Fruit fly (Drosophila melanogaster) whole organism, embryonic: ENCODE results near the gene CG32855.

Experiments
- ATbp ChIP-seq: fragments of 200-800 bp; sonication (Bioruptor generic); optimal IDR thresholded peaks from 2 replicates; lab custom pipeline; 2017; ENCODE audit warnings: missing biosample characterization, mild to moderate bottlenecking, missing genetic modification characterization, missing genetic modification reagents
- CG10321 ChIP-seq: fragments of 200-800 bp; sonication (Bioruptor generic); IDR thresholded peaks from 2 replicates; pipeline ENCODE4 v1.3.6; 2022; ENCODE audit warnings: missing biosample characterization, missing genetic modification characterization
- CG10431 ChIP-seq: fragments of 200-800 bp; sonication (Bioruptor generic); optimal IDR thresholded peaks from 3 replicates; lab custom pipeline; 2018; ENCODE audit warnings: missing biosample characterization, mild to moderate bottlenecking, missing genetic modification characterization
- CG12219 ChIP-seq: fragments of 200-800 bp; sonication (Bioruptor generic); optimal IDR thresholded peaks from 3 replicates; lab custom pipeline; 2018; ENCODE audit warnings: missing biosample characterization, mild to moderate bottlenecking, missing genetic modification characterization
- CG1233 ChIP-seq: fragments of 200-800 bp; sonication (Bioruptor generic); optimal IDR thresholded peaks from 4 replicates; lab custom pipeline; 2018; ENCODE audit warnings: missing biosample characterization, mild to moderate bottlenecking, missing genetic modification characterization
- CG15269 ChIP-seq: fragments of 200-800 bp; sonication (Bioruptor generic); optimal IDR thresholded peaks from 2 replicates; lab custom pipeline; 2018; ENCODE audit warnings: missing biosample characterization, mild to moderate bottlenecking, missing genetic modification characterization, moderate library complexity
- CG1529 ChIP-seq: fragments of 200-800 bp; sonication (Bioruptor generic); optimal IDR thresholded peaks from 3 replicates; lab custom pipeline; 2018; ENCODE audit warnings: missing biosample characterization, missing genetic modification characterization
- CG1603 ChIP-seq: fragments of 200-800 bp; sonication (Bioruptor generic); optimal IDR thresholded peaks from 2 replicates; lab custom pipeline; 2019; ENCODE audit warnings: missing biosample characterization, mild to moderate bottlenecking, missing genetic modification characterization, moderate library complexity
- CG16813 ChIP-seq: fragments of 200-800 bp; sonication (Bioruptor generic); IDR thresholded peaks from 3 replicates; pipeline ENCODE4 v1.3.6; 2022; ENCODE audit warnings: missing biosample characterization, missing genetic modification characterization; ENCODE audit not compliant: partially characterized antibody
- CG17612 ChIP-seq: fragments of 200-800 bp; sonication (Bioruptor generic); IDR thresholded peaks from 2 replicates; pipeline ENCODE4 v1.3.6; 2022; ENCODE audit warnings: missing biosample characterization, missing genetic modification characterization
- CG18476 ChIP-seq: fragments of 200-800 bp; sonication (Bioruptor generic); optimal IDR thresholded peaks from 2 replicates; lab custom pipeline; 2016; ENCODE audit warnings: missing biosample characterization, mild to moderate bottlenecking, missing genetic modification characterization
- CG3995 ChIP-seq: fragments of 200-800 bp; sonication (Bioruptor generic); optimal IDR thresholded peaks from 3 replicates; lab custom pipeline; 2016; ENCODE audit warnings: missing biosample characterization, missing genetic modification characterization
- CG4854 ChIP-seq: fragments of 200-800 bp; sonication (Bioruptor generic); optimal IDR thresholded peaks from 2 replicates; lab custom pipeline; 2016; ENCODE audit warnings: missing biosample characterization, missing genetic modification characterization, inconsistent platforms
- CG5180 ChIP-seq: fragments of 200-800 bp; sonication (Bioruptor generic); optimal IDR thresholded peaks from 3 replicates; lab custom pipeline; 2017; ENCODE audit warnings: missing biosample characterization, missing genetic modification characterization, mild to moderate bottlenecking, moderate library complexity, missing genetic modification reagents
- CG7372 ChIP-seq: fragments of 200-800 bp; sonication (Bioruptor generic); IDR thresholded peaks from 2 replicates; pipeline ENCODE4 v1.3.6; 2022; ENCODE audit warnings: missing biosample characterization, missing genetic modification characterization
- D19B ChIP-seq: fragments of 200-800 bp; sonication (Bioruptor generic); optimal IDR thresholded peaks from 2 replicates; lab custom pipeline; 2017; ENCODE audit warnings: missing biosample characterization, mild to moderate bottlenecking, missing genetic modification characterization
- Dad ChIP-seq: fragments of 200-800 bp; sonication (Bioruptor generic); optimal IDR thresholded peaks from 3 replicates; lab custom pipeline; 2016; ENCODE audit warnings: missing biosample characterization, missing genetic modification characterization
- Dbx ChIP-seq: fragments of 200-800 bp; sonication (Bioruptor generic); IDR thresholded peaks from 3 replicates; pipeline ENCODE4 v1.3.6; 2022; ENCODE audit warnings: missing biosample characterization, missing genetic modification characterization
- Eip74EF ChIP-seq, 2 experiments: fragments of 200-800 bp in 1 of 2; fragments of >200 bp in 1 of 2; sonication (Bioruptor generic) in 1 of 2; optimal IDR thresholded peaks; 2 replicates each; lab custom pipeline; 2017 to 2019; ENCODE audit warnings: missing biosample characterization in 2 of 2, missing genetic modification characterization in 2 of 2, mild to moderate bottlenecking in 1 of 2, moderate library complexity in 1 of 2
- Gsc ChIP-seq: fragments of 200-800 bp; sonication (Bioruptor generic); IDR thresholded peaks from 2 replicates; pipeline ENCODE4 v1.3.6; 2022; ENCODE audit warnings: missing biosample characterization, missing genetic modification characterization
- Hr78 ChIP-seq, 2 experiments: fragments of 200-800 bp in 1 of 2; fragments of >200 bp in 1 of 2; sonication (Bioruptor generic) in 1 of 2; optimal IDR thresholded peaks; 2 replicates each; lab custom pipeline; 2017 to 2019; ENCODE audit warnings: missing biosample characterization in 2 of 2, missing genetic modification characterization in 2 of 2, mild to moderate bottlenecking in 1 of 2, moderate library complexity in 1 of 2
- NC2β ChIP-seq: fragments of 200-800 bp; sonication (Bioruptor generic); optimal IDR thresholded peaks from 2 replicates; lab custom pipeline; 2016; ENCODE audit warnings: missing biosample characterization, missing genetic modification characterization
- Opbp ChIP-seq: fragments of 200-800 bp; sonication (Bioruptor generic); IDR thresholded peaks from 3 replicates; pipeline ENCODE4 v1.3.6; 2022; ENCODE audit warnings: missing biosample characterization, missing genetic modification characterization; ENCODE audit not compliant: partially characterized antibody
- Pdp1 ChIP-seq, 2 experiments: fragments of 200-800 bp; sonication (Bioruptor generic); optimal IDR thresholded peaks; 3 replicates each; lab custom pipeline; 2016; ENCODE audit warnings: missing biosample characterization in 2 of 2, missing genetic modification characterization in 2 of 2, mild to moderate bottlenecking in 1 of 2, moderate library complexity in 1 of 2
- Ravus ChIP-seq: fragments of 200-800 bp; sonication (Bioruptor generic); IDR thresholded peaks from 2 replicates; pipeline ENCODE4 v1.3.6; 2022; ENCODE audit warnings: missing biosample characterization, missing genetic modification characterization
- Sox100B ChIP-seq: fragments of 200-800 bp; sonication (Bioruptor generic); optimal IDR thresholded peaks from 3 replicates; lab custom pipeline; 2018; ENCODE audit warnings: missing biosample characterization, mild to moderate bottlenecking, missing genetic modification characterization
- Spps ChIP-seq: fragments of 200-800 bp; sonication (Bioruptor generic); optimal IDR thresholded peaks from 2 replicates; lab custom pipeline; 2018; ENCODE audit warnings: missing biosample characterization, mild to moderate bottlenecking, missing genetic modification characterization
- Usf ChIP-seq: fragments of 200-800 bp; sonication (Bioruptor generic); optimal IDR thresholded peaks from 2 replicates; lab custom pipeline; 2017; ENCODE audit warnings: missing genotype, missing biosample characterization, missing genetic modification characterization
- Vsx1 ChIP-seq: fragments of 200-800 bp; sonication (Bioruptor generic); optimal IDR thresholded peaks from 2 replicates; lab custom pipeline; 2017; ENCODE audit warnings: missing biosample characterization, mild to moderate bottlenecking, missing genetic modification characterization, missing genetic modification reagents
- YL-1 ChIP-seq: fragments of 200-800 bp; sonication (Bioruptor generic); optimal IDR thresholded peaks from 3 replicates; lab custom pipeline; 2017; ENCODE audit warnings: missing biosample characterization, mild to moderate bottlenecking, missing genetic modification characterization
- btn ChIP-seq: fragments of 200-800 bp; sonication (Bioruptor generic); optimal IDR thresholded peaks from 2 replicates; lab custom pipeline; 2016; ENCODE audit warnings: missing biosample characterization, missing genetic modification characterization
- cas ChIP-seq: fragments of 200-800 bp; sonication (Bioruptor generic); IDR thresholded peaks from 2 replicates; pipeline ENCODE4 v1.3.6; 2022; ENCODE audit warnings: missing biosample characterization, missing genetic modification characterization
- ci ChIP-seq: fragments of 200-800 bp; sonication (Bioruptor generic); IDR thresholded peaks from 3 replicates; pipeline ENCODE4 v1.3.6; 2022; ENCODE audit warnings: missing biosample characterization, missing genetic modification characterization
- esg ChIP-seq: fragments of 200-800 bp; sonication (Bioruptor generic); conservative IDR thresholded peaks from 2 replicates; pipeline ENCODE4 v1.3.6; 2022; ENCODE audit warnings: missing biosample characterization, missing genetic modification characterization
- fd64A ChIP-seq: fragments of 200-800 bp; sonication (Bioruptor generic); optimal IDR thresholded peaks from 3 replicates; lab custom pipeline; 2018; ENCODE audit warnings: missing biosample characterization, mild to moderate bottlenecking, missing genetic modification characterization
- fru ChIP-seq: fragments of >200 bp; optimal IDR thresholded peaks from 2 replicates; lab custom pipeline; 2017
- gsb-n ChIP-seq: fragments of 200-800 bp; sonication (Bioruptor generic); optimal IDR thresholded peaks from 3 replicates; lab custom pipeline; 2018; ENCODE audit warnings: missing biosample characterization, mild to moderate bottlenecking, missing genetic modification characterization
- ham ChIP-seq: fragments of 200-800 bp; sonication (Bioruptor generic); IDR thresholded peaks from 2 replicates; pipeline ENCODE4 v1.3.6; 2022; ENCODE audit warnings: missing biosample characterization, missing genetic modification characterization
- jing ChIP-seq: fragments of 200-800 bp; sonication (Bioruptor generic); optimal IDR thresholded peaks from 2 replicates; lab custom pipeline; 2018; ENCODE audit warnings: missing biosample characterization, mild to moderate bottlenecking, missing genetic modification characterization
- kni ChIP-seq: fragments of 200-800 bp; sonication (Bioruptor generic); optimal IDR thresholded peaks from 3 replicates; lab custom pipeline; 2017; ENCODE audit warnings: mild to moderate bottlenecking, missing biosample characterization, missing genetic modification reagents, missing genetic modification characterization
- knrl ChIP-seq: fragments of 200-800 bp; sonication (Bioruptor generic); IDR thresholded peaks from 3 replicates; pipeline ENCODE4 v1.3.6; 2022; ENCODE audit warnings: missing biosample characterization, missing genetic modification characterization; ENCODE audit not compliant: partially characterized antibody
- lmd ChIP-seq: fragments of 200-800 bp; sonication (Bioruptor generic); IDR thresholded peaks from 2 replicates; pipeline ENCODE4 v1.3.6; 2022; ENCODE audit warnings: missing biosample characterization, missing genetic modification characterization
- oc ChIP-seq: fragments of 200-800 bp; sonication (Bioruptor generic); optimal IDR thresholded peaks from 2 replicates; lab custom pipeline; 2018; ENCODE audit warnings: missing biosample characterization, mild to moderate bottlenecking, missing genetic modification characterization, moderate library complexity
- onecut ChIP-seq: fragments of 200-800 bp; sonication (Bioruptor generic); IDR thresholded peaks from 2 replicates; pipeline ENCODE4 v1.3.6; 2022; ENCODE audit warnings: missing biosample characterization, missing genetic modification characterization
- org-1 ChIP-seq: fragments of 200-800 bp; sonication (Bioruptor generic); optimal IDR thresholded peaks from 2 replicates; lab custom pipeline; 2017; ENCODE audit warnings: missing biosample characterization, missing genetic modification characterization
- pan ChIP-seq, 4 experiments: fragments of >200 bp in 3 of 4; fragments of 200-800 bp in 1 of 4; sonication (Bioruptor generic) in 1 of 4; optimal IDR thresholded peaks in 3 of 4; IDR thresholded peaks in 1 of 4; 2 replicates each; pipeline versions ENCODE4 v1.3.6 to Lab custom; 2017 to 2022; ENCODE audit warnings: missing biosample characterization in 2 of 4, missing genetic modification characterization in 2 of 4, mixed read lengths in 1 of 4
- psq ChIP-seq: fragments of 200-800 bp; sonication (Bioruptor generic); optimal IDR thresholded peaks from 2 replicates; lab custom pipeline; 2017; ENCODE audit warnings: missing biosample characterization, missing genetic modification characterization

Gene CG32855

dm6 chr3R:16094011-16094729 lies 13.4 kb upstream of the CG32855 start (continued):
- TF ChIP-seq Gsc (GFP tag; lab: Robert Waterston, UW), result 0 out of 2 replicates have a peak, but pooled peaks have one; percentile 9
- peak; percentile 47 for TF ChIP-seq CG1603 (tag; lab: Kevin White, UChicago)
- no peak for TF ChIP-seq Dbx (GFP tag; lab: Robert Waterston, UW)
- peak; percentile 63 for TF ChIP-seq CG18476 (GFP tag; lab: Kevin White, UChicago)
- TF ChIP-seq CG12219 (GFP tag; lab: Kevin White, UChicago), result peak; percentile 32
- TF ChIP-seq ham, result no peak
- TF ChIP-seq esg (GFP tag; lab: Robert Waterston, UW), result peak; percentile 48
- peak; percentile 66 for TF ChIP-seq CG15269
- peak in 1 of 2 experiments; percentile 59 for TF ChIP-seq pan (optimal IDR thresholded peaks at IDR 0.05; lab: Kevin White, UChicago)
- no peak for TF ChIP-seq pan (GFP tag; optimal IDR thresholded peaks at IDR 0.05 in 1 of 2, IDR thresholded peaks at IDR 0.05 in 1 of 2)
- TF ChIP-seq btn, result no peak
- peak; percentile 71 for TF ChIP-seq org-1 (GFP tag; lab: Kevin White, UChicago)
- TF ChIP-seq D19B (GFP tag; lab: Kevin White, UChicago), result peak; percentile 93
- TF ChIP-seq jing (GFP tag; lab: Kevin White, UChicago), result peak; percentile 44
- TF ChIP-seq fru (lab: Kevin White, UChicago), result no peak
- TF ChIP-seq Opbp, result no peak
- TF ChIP-seq CG7372, result no peak

dm6 chr3R:16091910-16092627 lies 11.3 kb upstream of the CG32855 start:
- TF ChIP-seq CG1529 (GFP tag; lab: Kevin White, UChicago) (peak; percentile 9), ci (GFP tag; lab: Robert Waterston, UW) (0 out of 3 replicates have a peak, but pooled peaks have one; percentile 14), lmd (GFP tag; lab: Robert Waterston, UW) (no peak), Hr78 (GFP tag; optimal IDR thresholded peaks at IDR 0.05; lab: Kevin White, UChicago) (peak in 1 of 2 experiments; percentile 75), Dad (GFP tag; lab: Kevin White, UChicago) (no peak), CG10431 (peak; percentile 58), knrl (no peak), cas (GFP tag; lab: Robert Waterston, UW) (no peak), Vsx1 (GFP tag; lab: Kevin White, UChicago) (peak; percentile 58), Eip74EF (GFP tag; optimal IDR thresholded peaks at IDR 0.05; lab: Kevin White, UChicago) (peak in 1 of 2 experiments; percentile 72), kni (peak; percentile 90), psq (GFP tag; lab: Kevin White, UChicago) (no peak), fd64A (GFP tag; lab: Kevin White, UChicago) (no peak), CG3995 (no peak), Spps (no peak), oc (peak; percentile 37), CG10321 (GFP tag; lab: Robert Waterston, UW) (no peak), CG5180 (GFP tag; lab: Kevin White, UChicago) (peak; percentile 68), Usf (no peak), YL-1 (GFP tag; lab: Kevin White, UChicago) (no peak), CG1233 (GFP tag; lab: Kevin White, UChicago) (no peak), NC2β (GFP tag; lab: Kevin White, UChicago) (no peak), Ravus (GFP tag; lab: Robert Waterston, UW) (no peak), gsb-n (tag; lab: Kevin White, UChicago) (peak; percentile 7), CG16813 (GFP tag; lab: Robert Waterston, UW) (no peak), CG4854 (GFP tag; lab: Kevin White, UChicago) (no peak), onecut (GFP tag; lab: Robert Waterston, UW) (peak; percentile 49; the same call in 1 of the 2 replicates), Pdp1 (GFP tag; optimal IDR thresholded peaks at IDR 0.05; lab: Kevin White, UChicago) (peak in 1 of 2 experiments; percentile 83), Sox100B (GFP tag; lab: Kevin White, UChicago) (no peak), CG17612 (GFP tag; lab: Robert Waterston, UW) (no peak), ATbp (GFP tag; lab: Kevin White, UChicago) (no peak)
